Worm (Caenorhabditis elegans): Measurements from ENCODE around the gene B0361.11.

DNA sequence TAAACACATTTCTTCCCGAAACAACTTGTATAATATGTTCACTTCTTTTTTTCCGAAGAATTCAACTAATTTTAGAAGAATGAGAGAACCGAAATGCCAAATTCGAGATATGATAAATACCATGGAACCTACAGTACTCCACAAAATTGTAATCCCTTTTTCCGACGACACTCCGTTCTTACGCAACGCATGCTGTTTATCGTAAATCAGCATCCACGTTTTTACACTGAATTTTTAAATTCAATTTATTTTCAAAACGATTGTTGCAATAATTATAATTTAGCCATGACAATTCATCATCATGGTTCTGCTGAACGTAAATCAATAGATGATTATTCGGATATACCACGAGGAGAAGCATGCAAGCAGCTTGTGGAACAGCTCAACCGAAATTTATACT lies 3.8 kb downstream of the B0361.11 start, which contains the start of gene B0361.3:
- TF ChIP-seq zip-2 (tag; optimal IDR thresholded peaks at IDR 0.05): no peak
- no peak for TF ChIP-seq nhr-237 (tag; optimal IDR thresholded peaks at IDR 0.05)
- no peak for TF ChIP-seq ces-1 (GFP tag; optimal IDR thresholded peaks at IDR 0.05)
- TF ChIP-seq hlh-30 (tag; optimal IDR thresholded peaks at IDR 0.05; ENCODE audit: insufficient read depth): no peak
